Fruit fly (Drosophila melanogaster) whole organism, embryonic: Measurements from ENCODE around the gene ppk.
A peak's percentile ranks its signal among the peaks of the same experiment; 100 is the strongest.

Experiments
- CG10147 ChIP-seq: fragments of 200-800 bp; sonication (Bioruptor generic); optimal IDR thresholded peaks from 2 replicates; lab custom pipeline; 2019; ENCODE audit warnings: missing biosample characterization, mild to moderate bottlenecking, missing genetic modification characterization, moderate library complexity
- CG10366 ChIP-seq: fragments of 200-800 bp; sonication (Bioruptor generic); IDR thresholded peaks from 2 replicates; pipeline ENCODE4 v1.3.6; 2022; ENCODE audit warnings: missing biosample characterization, missing genetic modification characterization
- CG11398 ChIP-seq: fragments of 200-800 bp; sonication (Bioruptor generic); optimal IDR thresholded peaks from 2 replicates; lab custom pipeline; 2016; ENCODE audit warnings: missing biosample characterization, missing genetic modification characterization
- CG12155 ChIP-seq: fragments of 200-800 bp; sonication (Bioruptor generic); optimal IDR thresholded peaks from 3 replicates; lab custom pipeline; 2016; ENCODE audit warnings: missing biosample characterization, missing genetic modification characterization
- CG12942 ChIP-seq: fragments of 200-800 bp; sonication (Bioruptor generic); optimal IDR thresholded peaks from 3 replicates; lab custom pipeline; 2016; ENCODE audit warnings: missing biosample characterization, missing genetic modification characterization
- CG13894 ChIP-seq: fragments of 200-800 bp; sonication (Bioruptor generic); optimal IDR thresholded peaks from 3 replicates; lab custom pipeline; 2018; ENCODE audit warnings: missing biosample characterization, mild to moderate bottlenecking, missing genetic modification characterization, moderate library complexity
- CG14710 ChIP-seq: fragments of 200-800 bp; sonication (Bioruptor generic); optimal IDR thresholded peaks from 3 replicates; lab custom pipeline; 2019; ENCODE audit warnings: missing biosample characterization, mild to moderate bottlenecking, missing genetic modification characterization, moderate library complexity
- CG17328 ChIP-seq: fragments of 200-800 bp; sonication (Bioruptor generic); IDR thresholded peaks from 2 replicates; pipeline ENCODE4 v1.3.6; 2022; ENCODE audit warnings: missing biosample characterization, missing genetic modification characterization
- CG17385 ChIP-seq: fragments of 200-800 bp; sonication (Bioruptor generic); optimal IDR thresholded peaks from 3 replicates; lab custom pipeline; 2018; ENCODE audit warnings: missing biosample characterization, mild to moderate bottlenecking, missing genetic modification characterization
- CG18011 ChIP-seq: fragments of 200-800 bp; sonication (Bioruptor generic); optimal IDR thresholded peaks from 2 replicates; lab custom pipeline; 2017; ENCODE audit warnings: missing biosample characterization, missing genetic modification characterization, mild to moderate bottlenecking, moderate library complexity, missing genotype
- CG18619 ChIP-seq: fragments of 200-800 bp; sonication (Bioruptor generic); optimal IDR thresholded peaks from 3 replicates; lab custom pipeline; 2017; ENCODE audit warnings: missing biosample characterization, mild to moderate bottlenecking, missing genetic modification characterization
- CG2202 ChIP-seq: fragments of 200-800 bp; sonication (Bioruptor generic); optimal IDR thresholded peaks from 2 replicates; lab custom pipeline; 2018; ENCODE audit warnings: missing biosample characterization, mild to moderate bottlenecking, missing genetic modification characterization
- CG31388 ChIP-seq: fragments of 200-800 bp; sonication (Bioruptor generic); optimal IDR thresholded peaks from 2 replicates; lab custom pipeline; 2016; ENCODE audit warnings: missing biosample characterization, missing genetic modification characterization
- CG34224 ChIP-seq: fragments of 200-800 bp; sonication (Bioruptor generic); IDR thresholded peaks from 3 replicates; pipeline ENCODE4 v1.3.6; 2022; ENCODE audit warnings: missing biosample characterization, missing genetic modification characterization; ENCODE audit not compliant: partially characterized antibody
- CG4328 ChIP-seq: fragments of 200-800 bp; sonication (Bioruptor generic); optimal IDR thresholded peaks from 3 replicates; lab custom pipeline; 2017; ENCODE audit warnings: missing biosample characterization, missing genetic modification reagents, missing genetic modification characterization
- CG4854 ChIP-seq: fragments of 200-800 bp; sonication (Bioruptor generic); optimal IDR thresholded peaks from 2 replicates; lab custom pipeline; 2016; ENCODE audit warnings: missing biosample characterization, missing genetic modification characterization, inconsistent platforms
- CG6654 ChIP-seq: fragments of 200-800 bp; sonication (Bioruptor generic); optimal IDR thresholded peaks from 2 replicates; lab custom pipeline; 2017; ENCODE audit warnings: missing biosample characterization, mild to moderate bottlenecking, missing genetic modification characterization
- CG9932 ChIP-seq: fragments of 200-800 bp; sonication (Bioruptor generic); IDR thresholded peaks from 2 replicates; pipeline ENCODE4 v1.3.6; 2022; ENCODE audit warnings: missing biosample characterization, missing genetic modification characterization
- D19A ChIP-seq: fragments of 200-800 bp; optimal IDR thresholded peaks from 3 replicates; lab custom pipeline; 2019; ENCODE audit warnings: missing biosample characterization, mild to moderate bottlenecking, missing genetic modification characterization, moderate library complexity
- HmgZ ChIP-seq: fragments of 200-800 bp; sonication (Bioruptor generic); optimal IDR thresholded peaks from 2 replicates; lab custom pipeline; 2018; ENCODE audit warnings: missing biosample characterization, mild to moderate bottlenecking, missing genetic modification characterization
- Hmx ChIP-seq: fragments of 200-800 bp; sonication (Bioruptor generic); optimal IDR thresholded peaks from 2 replicates; lab custom pipeline; 2016; ENCODE audit warnings: missing biosample characterization, missing genetic modification characterization
- Hr39 ChIP-seq: fragments of >200 bp; optimal IDR thresholded peaks from 2 replicates; lab custom pipeline; 2017
- Jarid2 ChIP-seq: fragments of 200-800 bp; sonication (Bioruptor generic); optimal IDR thresholded peaks from 3 replicates; lab custom pipeline; 2017; ENCODE audit warnings: mild to moderate bottlenecking, missing biosample characterization, missing genetic modification reagents, missing genetic modification characterization
- Kr ChIP-seq: fragments of 200-800 bp; sonication (Bioruptor generic); optimal IDR thresholded peaks from 2 replicates; lab custom pipeline; 2017; ENCODE audit warnings: missing biosample characterization, mild to moderate bottlenecking, missing genetic modification characterization
- Mes4 ChIP-seq: fragments of 200-800 bp; sonication (Bioruptor generic); optimal IDR thresholded peaks from 2 replicates; lab custom pipeline; 2016; ENCODE audit warnings: missing biosample characterization, missing genetic modification characterization
- Opbp ChIP-seq: fragments of 200-800 bp; sonication (Bioruptor generic); IDR thresholded peaks from 3 replicates; pipeline ENCODE4 v1.3.6; 2022; ENCODE audit warnings: missing biosample characterization, missing genetic modification characterization; ENCODE audit not compliant: partially characterized antibody
- Optix ChIP-seq: fragments of 200-800 bp; sonication (Bioruptor generic); IDR thresholded peaks from 3 replicates; pipeline ENCODE4 v1.3.6; 2022; ENCODE audit warnings: missing biosample characterization, missing genetic modification characterization
- Rfx ChIP-seq: fragments of 200-800 bp; sonication (Bioruptor generic); IDR thresholded peaks from 2 replicates; pipeline ENCODE4 v1.3.6; 2022; ENCODE audit warnings: missing biosample characterization, missing genetic modification characterization
- Side ChIP-seq: fragments of 200-800 bp; sonication (Bioruptor generic); optimal IDR thresholded peaks from 2 replicates; lab custom pipeline; 2016; ENCODE audit warnings: missing biosample characterization, missing genetic modification characterization
- TFAM ChIP-seq: fragments of 200-800 bp; sonication (Bioruptor generic); optimal IDR thresholded peaks from 2 replicates; lab custom pipeline; 2017; ENCODE audit warnings: missing biosample characterization, missing genetic modification characterization, inconsistent platforms
- exex ChIP-seq: fragments of 200-800 bp; sonication (Bioruptor generic); optimal IDR thresholded peaks from 4 replicates; lab custom pipeline; 2018; ENCODE audit warnings: missing biosample characterization, mild to moderate bottlenecking, missing genetic modification characterization, moderate library complexity
- fd3F ChIP-seq: fragments of 200-800 bp; sonication (Bioruptor generic); optimal IDR thresholded peaks from 2 replicates; lab custom pipeline; 2018; ENCODE audit warnings: missing biosample characterization, mild to moderate bottlenecking, missing genetic modification characterization, moderate library complexity
- ftz-f1 ChIP-seq: fragments of 200-800 bp; sonication (Bioruptor generic); optimal IDR thresholded peaks from 2 replicates; lab custom pipeline; 2016; ENCODE audit warnings: missing biosample characterization, missing genetic modification characterization
- fu2 ChIP-seq: fragments of 200-800 bp; sonication (Bioruptor generic); optimal IDR thresholded peaks from 2 replicates; lab custom pipeline; 2016; ENCODE audit warnings: missing biosample characterization, missing genetic modification characterization
- grn ChIP-seq: fragments of 200-800 bp; sonication (Bioruptor generic); optimal IDR thresholded peaks from 3 replicates; lab custom pipeline; 2017; ENCODE audit warnings: missing biosample characterization, missing genetic modification characterization
- gsb-n ChIP-seq: fragments of 200-800 bp; sonication (Bioruptor generic); optimal IDR thresholded peaks from 3 replicates; lab custom pipeline; 2018; ENCODE audit warnings: missing biosample characterization, mild to moderate bottlenecking, missing genetic modification characterization
- jigr1 ChIP-seq: fragments of 200-800 bp; sonication (Bioruptor generic); IDR thresholded peaks from 3 replicates; pipeline ENCODE4 v1.3.6; 2022; ENCODE audit warnings: missing biosample characterization, missing genetic modification characterization
- kah ChIP-seq: fragments of 200-800 bp; sonication (Bioruptor generic); optimal IDR thresholded peaks from 2 replicates; lab custom pipeline; 2018; ENCODE audit warnings: missing biosample characterization, mild to moderate bottlenecking, missing genetic modification characterization
- lab ChIP-seq: fragments of 200-800 bp; sonication (Bioruptor generic); optimal IDR thresholded peaks from 3 replicates; lab custom pipeline; 2017; ENCODE audit warnings: missing biosample characterization, missing genetic modification characterization, mild to moderate bottlenecking, moderate library complexity, missing genetic modification reagents
- luna ChIP-seq: fragments of 200-800 bp; sonication (Bioruptor generic); optimal IDR thresholded peaks from 2 replicates; lab custom pipeline; 2016; ENCODE audit warnings: missing biosample characterization, missing genetic modification characterization
- mirr ChIP-seq: fragments of 200-800 bp; sonication (Bioruptor generic); optimal IDR thresholded peaks from 3 replicates; lab custom pipeline; 2018; ENCODE audit warnings: missing biosample characterization, mild to moderate bottlenecking, missing genetic modification characterization
- mld ChIP-seq: fragments of 200-800 bp; sonication (Bioruptor generic); IDR thresholded peaks from 3 replicates; pipeline ENCODE4 v1.3.6; 2022; ENCODE audit warnings: missing biosample characterization, missing genetic modification characterization; ENCODE audit not compliant: partially characterized antibody
- nom ChIP-seq: fragments of 200-800 bp; sonication (Bioruptor generic); optimal IDR thresholded peaks from 2 replicates; lab custom pipeline; 2017; ENCODE audit warnings: missing biosample characterization, missing genetic modification characterization, mild to moderate bottlenecking, moderate library complexity, missing genetic modification reagents
- pan ChIP-seq, 4 experiments: fragments of >200 bp in 3 of 4; fragments of 200-800 bp in 1 of 4; sonication (Bioruptor generic) in 1 of 4; optimal IDR thresholded peaks in 3 of 4; IDR thresholded peaks in 1 of 4; 2 replicates each; pipeline versions ENCODE4 v1.3.6 to Lab custom; 2017 to 2022; ENCODE audit warnings: missing biosample characterization in 2 of 4, missing genetic modification characterization in 2 of 4, mixed read lengths in 1 of 4
- pho ChIP-seq: fragments of 200-800 bp; sonication (Bioruptor generic); optimal IDR thresholded peaks from 2 replicates; lab custom pipeline; 2016; ENCODE audit warnings: missing biosample characterization, missing genetic modification characterization
- pzg ChIP-seq: fragments of 200-800 bp; sonication (Bioruptor generic); optimal IDR thresholded peaks from 3 replicates; lab custom pipeline; 2018; ENCODE audit warnings: missing biosample characterization, mild to moderate bottlenecking, missing genetic modification characterization, moderate library complexity
- ro ChIP-seq: fragments of 200-800 bp; sonication (Bioruptor generic); IDR thresholded peaks from 2 replicates; pipeline ENCODE4 v1.3.6; 2022; ENCODE audit warnings: missing biosample characterization, missing genetic modification characterization
- run ChIP-seq: fragments of 200-800 bp; sonication (Bioruptor generic); optimal IDR thresholded peaks from 3 replicates; lab custom pipeline; 2018; ENCODE audit warnings: missing biosample characterization, mild to moderate bottlenecking, missing genetic modification characterization
- sug ChIP-seq: fragments of 200-800 bp; optimal IDR thresholded peaks from 2 replicates; lab custom pipeline; 2019; ENCODE audit warnings: missing biosample characterization, mild to moderate bottlenecking, missing genetic modification characterization, moderate library complexity
- tgo ChIP-seq: fragments of 200-800 bp; sonication (Bioruptor generic); IDR thresholded peaks from 3 replicates; pipeline ENCODE4 v1.3.6; 2022; ENCODE audit warnings: missing biosample characterization, missing genetic modification characterization
- zen ChIP-seq: fragments of 200-800 bp; sonication (Bioruptor generic); optimal IDR thresholded peaks from 3 replicates; lab custom pipeline; 2018; ENCODE audit warnings: missing biosample characterization, mild to moderate bottlenecking, missing genetic modification characterization, moderate library complexity

ppk gene

DNA sequence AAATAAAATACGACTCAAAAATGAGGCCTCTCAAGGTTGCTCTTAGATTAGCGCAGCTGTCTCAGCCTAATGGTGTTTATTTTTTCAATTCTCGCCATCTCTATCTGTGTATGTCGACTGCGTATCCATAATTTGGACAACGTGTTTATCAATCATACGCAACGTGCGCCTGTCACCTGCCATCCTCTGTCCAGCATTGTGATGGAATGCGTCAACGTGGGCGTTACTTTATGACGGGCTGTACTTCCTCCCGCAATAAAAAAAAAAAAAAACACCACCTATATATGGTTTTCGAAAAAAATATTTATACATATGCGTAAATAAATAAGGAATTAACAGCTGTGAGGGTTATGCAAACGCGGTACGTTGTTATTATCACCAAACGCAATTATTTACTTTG, 18.4 kb upstream of the ppk start (continued):
- TF ChIP-seq tgo (GFP tag; lab: Robert Waterston, UW) = no peak
- TF ChIP-seq CG10366 (GFP tag; lab: Robert Waterston, UW) = no peak
- TF ChIP-seq mirr = peak; percentile 69
- TF ChIP-seq CG12155 (GFP tag; lab: Kevin White, UChicago) = no peak
- no peak for TF ChIP-seq CG17328
- no peak for TF ChIP-seq ro
- no peak for TF ChIP-seq CG14710 (tag; lab: Kevin White, UChicago)
- TF ChIP-seq CG10147 (GFP tag; lab: Kevin White, UChicago) = no peak
- no peak for TF ChIP-seq exex (tag; lab: Kevin White, UChicago)
- no peak for TF ChIP-seq Jarid2
- TF ChIP-seq lab (GFP tag; lab: Kevin White, UChicago) = peak; percentile 73
- TF ChIP-seq CG2202 (tag; lab: Kevin White, UChicago) = no peak
- peak; percentile 40 for TF ChIP-seq CG4328 (GFP tag; lab: Kevin White, UChicago)
- no peak for TF ChIP-seq run
- TF ChIP-seq CG13894 = no peak
- TF ChIP-seq pan (optimal IDR thresholded peaks at IDR 0.05; lab: Kevin White, UChicago) = no peak
- TF ChIP-seq pan (GFP tag; optimal IDR thresholded peaks at IDR 0.05 in 1 of 2, IDR thresholded peaks at IDR 0.05 in 1 of 2) = no peak
- peak; percentile 5 for TF ChIP-seq Mes4
- TF ChIP-seq CG12942 = no peak
- TF ChIP-seq fu2 (GFP tag; lab: Kevin White, UChicago) = no peak
- TF ChIP-seq HmgZ (tag; lab: Kevin White, UChicago) = no peak
- no peak for TF ChIP-seq CG17385
- no peak for TF ChIP-seq CG6654 (GFP tag; lab: Kevin White, UChicago)
- TF ChIP-seq CG31388 (GFP tag; lab: Kevin White, UChicago) = no peak
- TF ChIP-seq jigr1 = no peak
- TF ChIP-seq sug = peak; percentile 4
- TF ChIP-seq nom (GFP tag; lab: Kevin White, UChicago) = no peak
- no peak for TF ChIP-seq gsb-n (tag; lab: Kevin White, UChicago)
- no peak for TF ChIP-seq mld (GFP tag; lab: Robert Waterston, UW)
- TF ChIP-seq TFAM (GFP tag; lab: Kevin White, UChicago) = no peak
- TF ChIP-seq kah (GFP tag; lab: Kevin White, UChicago) = no peak
- no peak for TF ChIP-seq CG34224 (GFP tag; lab: Robert Waterston, UW)
- no peak for TF ChIP-seq grn (GFP tag; lab: Kevin White, UChicago)
- TF ChIP-seq pho = peak; percentile 10
- TF ChIP-seq CG4854 (GFP tag; lab: Kevin White, UChicago) = no peak
- TF ChIP-seq Kr (GFP tag; lab: Kevin White, UChicago) = no peak
- TF ChIP-seq Hr39 (lab: Kevin White, UChicago) = no peak
- no peak for TF ChIP-seq D19A
- TF ChIP-seq Side (GFP tag; lab: Kevin White, UChicago) = no peak
- 0 out of 2 replicates have a peak, but pooled peaks have one; percentile 5 for TF ChIP-seq CG9932 (GFP tag; lab: Robert Waterston, UW)
- TF ChIP-seq Opbp (GFP tag; lab: Robert Waterston, UW) = no peak
- no peak for TF ChIP-seq Optix (GFP tag; lab: Robert Waterston, UW)
- no peak for TF ChIP-seq zen (tag; lab: Kevin White, UChicago)
- TF ChIP-seq Hmx (GFP tag; lab: Kevin White, UChicago) = no peak
- TF ChIP-seq ftz-f1 (GFP tag; lab: Kevin White, UChicago) = no peak
- no peak for TF ChIP-seq pzg (GFP tag; lab: Kevin White, UChicago)
- peak; percentile 32; the same call in 1 of the 2 replicates for TF ChIP-seq Rfx (GFP tag; lab: Robert Waterston, UW)
- peak; percentile 44 for TF ChIP-seq fd3F (GFP tag; lab: Kevin White, UChicago)
- TF ChIP-seq CG11398 = no peak
- TF ChIP-seq luna (GFP tag; lab: Kevin White, UChicago) = no peak
- TF ChIP-seq CG18619 = peak; percentile 7
- no peak for TF ChIP-seq CG18011 (GFP tag; lab: Kevin White, UChicago)
